Fruit fly (Drosophila melanogaster): Measurements from ENCODE around the gene eEF1gamma.

eEF1gamma gene

DNA sequence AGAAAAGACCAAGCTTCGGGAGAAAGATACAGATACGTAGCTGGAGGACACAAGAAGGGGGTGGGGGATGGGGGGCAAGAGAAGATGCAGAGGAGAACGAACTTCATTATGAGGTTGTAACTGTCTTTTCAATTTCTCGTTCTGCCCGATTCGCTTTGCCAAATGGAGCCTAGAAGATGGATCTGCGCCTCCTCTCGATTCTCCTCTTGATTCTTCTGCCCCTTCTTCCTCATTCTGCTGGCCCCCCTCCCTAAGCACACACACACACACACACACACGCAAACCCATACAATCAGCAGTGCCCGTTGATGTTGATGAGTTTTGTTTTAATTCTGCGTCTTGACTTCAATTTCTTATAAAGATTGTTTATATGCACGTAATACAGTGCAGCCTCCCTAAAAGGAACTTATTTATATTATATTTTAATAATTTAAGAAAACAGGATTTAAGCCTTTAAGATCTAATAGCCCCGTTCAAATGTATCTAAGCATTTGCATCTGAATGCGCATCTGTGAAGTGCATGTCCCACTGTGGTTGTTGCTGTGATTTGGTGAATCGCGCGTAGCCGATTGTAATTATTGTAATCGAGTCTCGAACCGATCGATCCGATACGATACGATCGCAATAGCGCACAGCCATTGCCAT lies 12.8 kb upstream of the eEF1gamma start (continued):
- TF ChIP-seq repo (GFP tag; optimal IDR thresholded peaks at IDR 0.05) (no peak), Asciz (GFP tag; optimal IDR thresholded peaks at IDR 0.05) (peak; percentile 29), CG9817 (tag; optimal IDR thresholded peaks at IDR 0.05) (peak; percentile 75), CG8765 (GFP tag; IDR thresholded peaks at IDR 0.05) (no peak), Max (GFP tag; optimal IDR thresholded peaks at IDR 0.05) (peak; percentile 0), CG3281 (GFP tag; optimal IDR thresholded peaks at IDR 0.05) (peak; percentile 59), CG10267 (tag; optimal IDR thresholded peaks at IDR 0.05) (peak; percentile 43), lov (optimal IDR thresholded peaks at IDR 0.05) (no peak), lov (GFP tag; IDR thresholded peaks at IDR 0.05) (peak; percentile 64; the same call in 1 of the 3 replicates), CG16815 (GFP tag; optimal IDR thresholded peaks at IDR 0.05) (peak; percentile 37), scrt (GFP tag; optimal IDR thresholded peaks at IDR 0.05) (peak; percentile 2), CG17568 (GFP tag; optimal IDR thresholded peaks at IDR 0.05) (peak; percentile 23), cwo (GFP tag; optimal IDR thresholded peaks at IDR 0.05) (peak; percentile 24), twi (tag; optimal IDR thresholded peaks at IDR 0.05) (peak; percentile 4), CG6854 (GFP tag; optimal IDR thresholded peaks at IDR 0.05) (peak; percentile 24), CG2889 (GFP tag; IDR thresholded peaks at IDR 0.05) (peak; percentile 24; the same call in 1 of the 3 replicates), CG7839 (tag; optimal IDR thresholded peaks at IDR 0.05) (peak; percentile 70), ci (GFP tag; IDR thresholded peaks at IDR 0.05) (peak; percentile 77), CG30431 (GFP tag; optimal IDR thresholded peaks at IDR 0.05) (peak; percentile 47), Neu2 (GFP tag; optimal IDR thresholded peaks at IDR 0.05; ENCODE audit: borderline replicate concordance) (no peak), danr (GFP tag; IDR thresholded peaks at IDR 0.05) (no peak), Oli (tag; optimal IDR thresholded peaks at IDR 0.05) (peak; percentile 67), HLH54F (GFP tag; optimal IDR thresholded peaks at IDR 0.05) (no peak), CG7372 (GFP tag; IDR thresholded peaks at IDR 0.05) (peak; percentile 31; the same call in 1 of the 2 replicates), trh (GFP tag; optimal IDR thresholded peaks at IDR 0.05) (no peak), CG2875 (GFP tag; optimal IDR thresholded peaks at IDR 0.05) (peak; percentile 9), NFAT (GFP tag; IDR thresholded peaks at IDR 0.05) (0 out of 2 replicates have a peak, but pooled peaks have one; percentile 26), CG5953 (GFP tag; IDR thresholded peaks at IDR 0.05) (peak; percentile 68), CG15514 (GFP tag; optimal IDR thresholded peaks at IDR 0.05) (peak; percentile 36), Nf-YC (tag; optimal IDR thresholded peaks at IDR 0.05) (peak; percentile 39), CG30403 (GFP tag; optimal IDR thresholded peaks at IDR 0.05) (peak; percentile 33), CG10543 (GFP tag; optimal IDR thresholded peaks at IDR 0.05) (peak; percentile 12), B-H2 (GFP tag; optimal IDR thresholded peaks at IDR 0.05) (peak; percentile 6), Opbp (GFP tag; IDR thresholded peaks at IDR 0.05; ENCODE audit: partially characterized antibody) (no peak), CG43689 (GFP tag; IDR thresholded peaks at IDR 0.05) (peak; percentile 45; the same call in 1 of the 2 replicates), Elba2 (GFP tag; optimal IDR thresholded peaks at IDR 0.05) (no peak), bab2 (GFP tag; optimal IDR thresholded peaks at IDR 0.05) (no peak), CG7745 (tag; optimal IDR thresholded peaks at IDR 0.05) (no peak), CG13775 (GFP tag; optimal IDR thresholded peaks at IDR 0.05) (peak; percentile 16), sna (GFP tag; IDR thresholded peaks at IDR 0.05; ENCODE audit: partially characterized antibody) (no peak), CG12391 (tag; optimal IDR thresholded peaks at IDR 0.05) (peak; percentile 50), ab (GFP tag; optimal IDR thresholded peaks at IDR 0.05) (no peak), kni (GFP tag; optimal IDR thresholded peaks at IDR 0.05) (no peak), nerfin-1 (tag; optimal IDR thresholded peaks at IDR 0.05) (no peak), MBD-R2 (GFP tag; IDR thresholded peaks at IDR 0.05) (peak; percentile 16; the same call in 1 of the 2 replicates), disco-r (GFP tag; optimal IDR thresholded peaks at IDR 0.05) (no peak), hkb (optimal IDR thresholded peaks at IDR 0.05) (no peak), hkb (GFP tag; IDR thresholded peaks at IDR 0.05) (peak; percentile 74), eyg (GFP tag; optimal IDR thresholded peaks at IDR 0.05) (no peak)

Measured in whole organism, embryonic.